Worm (Caenorhabditis elegans): ENCODE measurements around the gene lmp-2.

DNA sequence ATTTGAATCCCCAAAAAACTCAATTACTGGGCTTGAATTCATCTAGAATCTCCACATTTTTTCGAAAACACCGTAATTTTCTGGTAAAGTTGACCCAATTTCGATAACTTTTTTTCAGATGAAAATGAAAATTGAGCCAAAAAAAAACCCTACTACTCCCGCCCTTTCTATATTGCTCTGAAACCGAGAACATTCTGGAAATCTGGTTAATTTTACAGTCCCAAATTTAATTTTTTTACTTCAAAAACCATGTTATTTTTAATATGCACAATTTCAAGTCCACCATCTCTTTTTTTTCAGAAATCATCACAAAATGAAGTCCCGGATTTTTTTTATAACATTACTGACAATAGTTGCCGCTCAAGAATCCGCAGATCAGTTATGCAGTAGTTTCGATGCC lies 13.8 kb upstream of the lmp-2 start, which contains the start of gene C05D9.3:
- TF ChIP-seq mab-5 (tag; optimal IDR thresholded peaks at IDR 0.05) (no peak), lsy-2 (tag; optimal IDR thresholded peaks at IDR 0.05) (no peak), zip-8 (tag; optimal IDR thresholded peaks at IDR 0.05) (no peak), elt-3 (tag; optimal IDR thresholded peaks at IDR 0.05) (no peak), unc-62 (GFP tag; optimal IDR thresholded peaks at IDR 0.05) (no peak), pha-4 (tag; optimal IDR thresholded peaks at IDR 0.05) (no peak), unc-39 (tag; optimal IDR thresholded peaks at IDR 0.05) (no peak), elt-1 (tag; optimal IDR thresholded peaks at IDR 0.05; ENCODE audit: borderline replicate concordance, insufficient read depth) (no peak), blmp-1 (tag; optimal IDR thresholded peaks at IDR 0.05) (no peak)

All from whole organism, mixed stage, embryonic.